Fruit fly (Drosophila melanogaster): Measurements from ENCODE around the gene tty.
A peak's percentile ranks its signal among the peaks of the same experiment; 100 is the strongest.

tty gene

DNA sequence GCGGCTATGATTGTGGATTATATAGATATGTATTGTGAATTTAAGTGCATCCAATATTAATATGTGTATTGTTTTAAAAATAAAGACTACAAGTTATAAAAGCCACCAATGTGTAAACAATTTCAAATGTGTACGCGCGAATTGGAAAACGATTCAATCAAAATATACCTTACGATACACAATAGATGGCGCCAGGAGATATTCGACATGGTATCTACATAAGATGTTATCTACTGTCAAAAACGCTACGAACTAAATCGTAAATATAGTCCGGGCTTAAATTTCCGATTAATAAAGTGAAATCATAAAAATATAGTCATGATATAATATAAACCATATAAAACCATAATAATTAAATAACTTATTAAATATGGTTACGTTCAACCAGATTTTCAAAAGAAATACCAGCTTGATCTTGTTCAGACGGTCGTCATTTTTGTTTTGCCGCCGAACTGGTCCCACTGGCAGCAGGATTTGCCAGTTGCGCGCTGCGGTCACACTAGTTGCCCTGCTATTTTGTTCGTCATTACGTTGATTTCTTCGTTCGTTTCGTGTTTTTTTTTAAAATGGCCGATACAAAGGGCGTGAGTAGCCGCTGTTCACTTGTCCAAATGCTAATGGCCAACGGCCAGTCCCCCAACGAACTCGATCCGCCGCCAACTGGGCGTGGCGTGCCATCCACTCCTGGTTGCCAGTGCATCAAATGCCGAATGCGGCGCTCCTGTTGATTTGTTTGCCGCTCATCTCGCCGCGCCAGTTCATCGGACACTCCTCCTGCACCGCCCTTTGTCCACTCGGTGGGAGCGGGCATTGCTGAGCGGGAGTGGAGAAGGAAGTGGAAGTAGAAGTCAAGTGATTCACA is 18.6 kb upstream of the tty start, which contains the start of gene Septin1 (continued):
- no peak for TF ChIP-seq CG17568 (GFP tag; optimal IDR thresholded peaks at IDR 0.05)
- peak in 1 of 2 experiments; percentile 4 for TF ChIP-seq bsh (GFP tag; optimal IDR thresholded peaks at IDR 0.05)

- TF ChIP-seq D (optimal IDR thresholded peaks at IDR 0.05) (no peak), D (GFP tag; optimal IDR thresholded peaks at IDR 0.05) (no peak), CG6813 (GFP tag; optimal IDR thresholded peaks at IDR 0.05) (no peak), MTF-1 (GFP tag; optimal IDR thresholded peaks at IDR 0.05; ENCODE audit: borderline replicate concordance) (no peak), Eip74EF (GFP tag; optimal IDR thresholded peaks at IDR 0.05) (no peak), unpg (GFP tag; optimal IDR thresholded peaks at IDR 0.05) (no peak), sug (tag; optimal IDR thresholded peaks at IDR 0.05) (peak; percentile 98), Ada2b (GFP tag; IDR thresholded peaks at IDR 0.05) (no peak), p53 (GFP tag; optimal IDR thresholded peaks at IDR 0.05) (no peak), CG3847 (GFP tag; IDR thresholded peaks at IDR 0.05) (no peak), CG6689 (GFP tag; IDR thresholded peaks at IDR 0.05) (no peak), CG10431 (GFP tag; optimal IDR thresholded peaks at IDR 0.05) (no peak), exex (tag; optimal IDR thresholded peaks at IDR 0.05) (peak; percentile 71), Six4 (GFP tag; optimal IDR thresholded peaks at IDR 0.05) (no peak), Dip2 (GFP tag; IDR thresholded peaks at IDR 0.05) (no peak), tll (GFP tag; optimal IDR thresholded peaks at IDR 0.05) (no peak), GATAe (GFP tag; conservative IDR thresholded peaks at IDR 0.05) (0 out of 2 replicates have a peak, but pooled peaks have one; percentile 21), CG2889 (GFP tag; IDR thresholded peaks at IDR 0.05) (no peak), E2f1 (GFP tag; IDR thresholded peaks at IDR 0.05) (no peak), esg (GFP tag; conservative IDR thresholded peaks at IDR 0.05) (no peak), CG30403 (GFP tag; optimal IDR thresholded peaks at IDR 0.05) (no peak), CG10267 (tag; optimal IDR thresholded peaks at IDR 0.05) (no peak), ttk (GFP tag; IDR thresholded peaks at IDR 0.05) (no peak), luna (GFP tag; optimal IDR thresholded peaks at IDR 0.05) (no peak), sob (GFP tag; IDR thresholded peaks at IDR 0.05) (no peak), CG34376 (GFP tag; optimal IDR thresholded peaks at IDR 0.05) (peak; percentile 29), Lpt (GFP tag; optimal IDR thresholded peaks at IDR 0.05) (no peak), prd (optimal IDR thresholded peaks at IDR 0.05) (no peak), prd (GFP tag; IDR thresholded peaks at IDR 0.05) (no peak), CG4328 (GFP tag; optimal IDR thresholded peaks at IDR 0.05) (no peak), CG17829 (tag; optimal IDR thresholded peaks at IDR 0.05) (no peak), CG10959 (GFP tag; IDR thresholded peaks at IDR 0.05) (no peak)
Measured at dm6 chrX:21353541-21353940, 14.1 kb upstream of the tty start.

- TF ChIP-seq Bdp1 (GFP tag; optimal IDR thresholded peaks at IDR 0.05) (no peak), MESR4 (GFP tag; optimal IDR thresholded peaks at IDR 0.05) (peak; percentile 9), cg (GFP tag; optimal IDR thresholded peaks at IDR 0.05) (peak; percentile 77), CG8089 (GFP tag; optimal IDR thresholded peaks at IDR 0.05) (no peak), CG10565 (GFP tag; optimal IDR thresholded peaks at IDR 0.05) (no peak), z (GFP tag; IDR thresholded peaks at IDR 0.05) (no peak), CG6175 (GFP tag; IDR thresholded peaks at IDR 0.05) (no peak), mld (GFP tag; IDR thresholded peaks at IDR 0.05; ENCODE audit: partially characterized antibody) (no peak), CG10979 (tag; optimal IDR thresholded peaks at IDR 0.05) (no peak), CoRest (tag; optimal IDR thresholded peaks at IDR 0.05) (no peak), Vsx1 (GFP tag; optimal IDR thresholded peaks at IDR 0.05) (no peak), eve (GFP tag; optimal IDR thresholded peaks at IDR 0.05) (no peak), onecut (GFP tag; IDR thresholded peaks at IDR 0.05) (peak; percentile 99), CG9817 (tag; optimal IDR thresholded peaks at IDR 0.05) (no peak), MBD-R2 (GFP tag; IDR thresholded peaks at IDR 0.05) (peak; percentile 55)
Measured at dm6 chrX:21351210-21351824, 11.8 kb upstream of the tty start.
